Worm (Caenorhabditis elegans): ENCODE measurements around the gene C35B1.9.

ce11 chrIV:4114526-4114925 lies 33.8 kb upstream of the C35B1.9 start, which contains the start of gene F49F1.15:
- no peak for TF ChIP-seq ceh-82 (tag; optimal IDR thresholded peaks at IDR 0.05)
- no peak for TF ChIP-seq ztf-11 (tag; optimal IDR thresholded peaks at IDR 0.05)
- no peak for TF ChIP-seq ceh-28 (tag; optimal IDR thresholded peaks at IDR 0.05)
- TF ChIP-seq zip-2 (tag; optimal IDR thresholded peaks at IDR 0.05) = no peak
- TF ChIP-seq arid-1 (GFP tag; conservative IDR thresholded peaks at IDR 0.05) = no peak
- no peak for TF ChIP-seq daf-8 (GFP tag; IDR thresholded peaks at IDR 0.05)
